Fruit fly (Drosophila melanogaster) whole organism, embryonic: ENCODE measurements around the gene CAH9.

Source experiments
- CG10321 ChIP-seq: fragments of 200-800 bp; sonication (Bioruptor generic); IDR thresholded peaks from 2 replicates; pipeline ENCODE4 v1.3.6; 2022; ENCODE audit warnings: missing biosample characterization, missing genetic modification characterization
- CG11085 ChIP-seq: fragments of 200-800 bp; sonication (Bioruptor generic); IDR thresholded peaks from 2 replicates; pipeline ENCODE4 v1.3.6; 2022; ENCODE audit warnings: missing biosample characterization, missing genetic modification characterization
- CG13424 ChIP-seq: fragments of 200-800 bp; sonication (Bioruptor generic); optimal IDR thresholded peaks from 2 replicates; lab custom pipeline; 2019; ENCODE audit warnings: missing biosample characterization, mild to moderate bottlenecking, missing genetic modification characterization, moderate library complexity
- CG15011 ChIP-seq: fragments of 200-800 bp; sonication (Bioruptor generic); optimal IDR thresholded peaks from 3 replicates; lab custom pipeline; 2018; ENCODE audit warnings: missing biosample characterization, mild to moderate bottlenecking, missing genetic modification characterization
- CG16815 ChIP-seq: fragments of 200-800 bp; sonication (Bioruptor generic); optimal IDR thresholded peaks from 3 replicates; lab custom pipeline; 2017; ENCODE audit warnings: missing biosample characterization, mild to moderate bottlenecking, missing genetic modification characterization
- CG17186 ChIP-seq: fragments of 200-800 bp; sonication (Bioruptor generic); optimal IDR thresholded peaks from 3 replicates; lab custom pipeline; 2017; ENCODE audit warnings: missing biosample characterization, missing genetic modification reagents, missing genetic modification characterization
- CG17568 ChIP-seq: fragments of 200-800 bp; sonication (Bioruptor generic); optimal IDR thresholded peaks from 2 replicates; lab custom pipeline; 2018; ENCODE audit warnings: missing biosample characterization, mild to moderate bottlenecking, missing genetic modification characterization, moderate library complexity
- CG17829 ChIP-seq: fragments of 200-800 bp; optimal IDR thresholded peaks from 2 replicates; lab custom pipeline; 2019; ENCODE audit warnings: missing biosample characterization, mild to moderate bottlenecking, missing genetic modification characterization, moderate library complexity
- CG18262 ChIP-seq: fragments of 200-800 bp; optimal IDR thresholded peaks from 3 replicates; lab custom pipeline; 2019; ENCODE audit warnings: missing biosample characterization, mild to moderate bottlenecking, missing genetic modification characterization, moderate library complexity
- CG2889 ChIP-seq: fragments of 200-800 bp; sonication (Bioruptor generic); IDR thresholded peaks from 3 replicates; pipeline ENCODE4 v1.3.6; 2022; ENCODE audit warnings: missing biosample characterization, missing genetic modification characterization
- CG32772 ChIP-seq: fragments of 200-800 bp; sonication (Bioruptor generic); IDR thresholded peaks from 2 replicates; pipeline ENCODE4 v1.3.6; 2022; ENCODE audit warnings: missing biosample characterization, missing genetic modification characterization
- CG3726 ChIP-seq: fragments of 200-800 bp; sonication (Bioruptor generic); IDR thresholded peaks from 3 replicates; pipeline ENCODE4, ENCODE4 v1.3.6; 2022; ENCODE audit warnings: missing biosample characterization, missing genetic modification characterization
- CG3847 ChIP-seq: fragments of 200-800 bp; sonication (Bioruptor generic); IDR thresholded peaks from 2 replicates; pipeline ENCODE4 v1.3.6; 2022; ENCODE audit warnings: missing biosample characterization, missing genetic modification characterization
- CG6791 ChIP-seq: fragments of 200-800 bp; sonication (Bioruptor generic); IDR thresholded peaks from 3 replicates; pipeline ENCODE4 v1.3.6; 2022; ENCODE audit warnings: missing biosample characterization, missing genetic modification characterization; ENCODE audit not compliant: partially characterized antibody
- CG7357 ChIP-seq: fragments of 200-800 bp; sonication (Bioruptor generic); IDR thresholded peaks from 3 replicates; pipeline ENCODE4 v1.3.6; 2022; ENCODE audit warnings: missing biosample characterization, missing genetic modification characterization
- CG7963 ChIP-seq: fragments of 200-800 bp; sonication (Bioruptor generic); IDR thresholded peaks from 3 replicates; pipeline ENCODE4 v1.3.6; 2022; ENCODE audit warnings: missing biosample characterization, missing genetic modification characterization; ENCODE audit not compliant: partially characterized antibody
- CG8290 ChIP-seq, 3 experiments: fragments of 200-800 bp; sonication (Bioruptor generic); optimal IDR thresholded peaks; 2 replicates each; lab custom pipeline; 2016 to 2019; ENCODE audit warnings: missing biosample characterization in 3 of 3, missing genetic modification characterization in 3 of 3, mild to moderate bottlenecking in 2 of 3, moderate library complexity in 1 of 3
- CG8924 ChIP-seq: fragments of 200-800 bp; optimal IDR thresholded peaks from 3 replicates; lab custom pipeline; 2019; ENCODE audit warnings: missing biosample characterization, mild to moderate bottlenecking, missing genetic modification characterization, moderate library complexity
- CG9797 ChIP-seq: fragments of 200-800 bp; sonication (Bioruptor generic); optimal IDR thresholded peaks from 3 replicates; lab custom pipeline; 2018; ENCODE audit warnings: missing biosample characterization, mild to moderate bottlenecking, missing genetic modification characterization
- CG9876 ChIP-seq: fragments of 200-800 bp; sonication (Bioruptor generic); optimal IDR thresholded peaks from 2 replicates; lab custom pipeline; 2016; ENCODE audit warnings: missing biosample characterization, missing genetic modification characterization
- CkIIα-i1 ChIP-seq: fragments of 200-800 bp; sonication (Bioruptor generic); IDR thresholded peaks from 2 replicates; pipeline ENCODE4 v1.3.6; 2022; ENCODE audit warnings: missing biosample characterization, missing genetic modification characterization
- D19B ChIP-seq: fragments of 200-800 bp; sonication (Bioruptor generic); optimal IDR thresholded peaks from 2 replicates; lab custom pipeline; 2017; ENCODE audit warnings: missing biosample characterization, mild to moderate bottlenecking, missing genetic modification characterization
- E2f2 ChIP-seq: fragments of 200-800 bp; sonication (Bioruptor generic); IDR thresholded peaks from 2 replicates; pipeline ENCODE4 v1.3.6; 2022; ENCODE audit warnings: missing biosample characterization, missing genetic modification characterization
- Ets97D ChIP-seq: fragments of 200-800 bp; sonication (Bioruptor generic); optimal IDR thresholded peaks from 3 replicates; lab custom pipeline; 2016; ENCODE audit warnings: missing biosample characterization, missing genetic modification characterization
- Hey ChIP-seq: fragments of 200-800 bp; sonication (Bioruptor generic); optimal IDR thresholded peaks from 3 replicates; lab custom pipeline; 2018; ENCODE audit warnings: missing biosample characterization, mild to moderate bottlenecking, missing genetic modification characterization
- Mes4 ChIP-seq: fragments of 200-800 bp; sonication (Bioruptor generic); optimal IDR thresholded peaks from 2 replicates; lab custom pipeline; 2016; ENCODE audit warnings: missing biosample characterization, missing genetic modification characterization
- Ptx1 ChIP-seq: fragments of 200-800 bp; sonication (Bioruptor generic); IDR thresholded peaks from 2 replicates; pipeline ENCODE4 v1.3.6; 2022; ENCODE audit warnings: missing biosample characterization, missing genetic modification characterization
- Sox100B ChIP-seq: fragments of 200-800 bp; sonication (Bioruptor generic); optimal IDR thresholded peaks from 3 replicates; lab custom pipeline; 2018; ENCODE audit warnings: missing biosample characterization, mild to moderate bottlenecking, missing genetic modification characterization
- TFAM ChIP-seq: fragments of 200-800 bp; sonication (Bioruptor generic); optimal IDR thresholded peaks from 2 replicates; lab custom pipeline; 2017; ENCODE audit warnings: missing biosample characterization, missing genetic modification characterization, inconsistent platforms
- bcd ChIP-seq: fragments of 200-800 bp; sonication (Bioruptor generic); optimal IDR thresholded peaks from 2 replicates; lab custom pipeline; 2017; ENCODE audit warnings: missing biosample characterization, mild to moderate bottlenecking, missing genetic modification characterization
- caup ChIP-seq: fragments of 200-800 bp; sonication (Bioruptor generic); optimal IDR thresholded peaks from 3 replicates; lab custom pipeline; 2017; ENCODE audit warnings: missing biosample characterization, mild to moderate bottlenecking, missing genetic modification characterization, moderate library complexity; ENCODE audit not compliant: severe bottlenecking
- chif ChIP-seq, 2 experiments: fragments of 200-800 bp; sonication (Bioruptor generic); optimal IDR thresholded peaks; 3 replicates each; lab custom pipeline; 2016; ENCODE audit warnings: missing biosample characterization in 2 of 2, missing genetic modification characterization in 2 of 2
- chm ChIP-seq: fragments of 200-800 bp; sonication (Bioruptor generic); IDR thresholded peaks from 2 replicates; pipeline ENCODE4 v1.3.6; 2022; ENCODE audit warnings: missing biosample characterization, missing genetic modification characterization
- eve ChIP-seq, 2 experiments: fragments of >200 bp; optimal IDR thresholded peaks; 2 replicates each; lab custom pipeline; 2017; ENCODE audit warnings: missing biosample characterization in 2 of 2, missing genetic modification characterization in 2 of 2
- ewg ChIP-seq: fragments of 200-800 bp; sonication (Bioruptor generic); optimal IDR thresholded peaks from 3 replicates; lab custom pipeline; 2017; ENCODE audit warnings: mild to moderate bottlenecking, missing biosample characterization, missing genetic modification reagents, missing genetic modification characterization
- gcm ChIP-seq: fragments of 200-800 bp; sonication (Bioruptor generic); optimal IDR thresholded peaks from 2 replicates; lab custom pipeline; 2019; ENCODE audit warnings: missing biosample characterization, mild to moderate bottlenecking, missing genetic modification characterization, moderate library complexity
- grn ChIP-seq: fragments of 200-800 bp; sonication (Bioruptor generic); optimal IDR thresholded peaks from 3 replicates; lab custom pipeline; 2017; ENCODE audit warnings: missing biosample characterization, missing genetic modification characterization
- gro ChIP-seq: fragments of 200-800 bp; sonication (Bioruptor generic); optimal IDR thresholded peaks from 2 replicates; lab custom pipeline; 2016; ENCODE audit warnings: missing biosample characterization, missing genetic modification characterization
- gsb ChIP-seq: fragments of 200-800 bp; sonication (Bioruptor generic); IDR thresholded peaks from 2 replicates; pipeline ENCODE4 v1.3.6; 2022; ENCODE audit warnings: missing biosample characterization, missing genetic modification characterization
- hb ChIP-seq: fragments of 200-800 bp; sonication (Bioruptor generic); IDR thresholded peaks from 3 replicates; pipeline ENCODE4 v1.3.6; 2022; ENCODE audit warnings: missing biosample characterization, missing genetic modification characterization; ENCODE audit not compliant: partially characterized antibody
- jing ChIP-seq: fragments of 200-800 bp; sonication (Bioruptor generic); optimal IDR thresholded peaks from 2 replicates; lab custom pipeline; 2018; ENCODE audit warnings: missing biosample characterization, mild to moderate bottlenecking, missing genetic modification characterization
- kay ChIP-seq: fragments of 200-800 bp; sonication (Bioruptor generic); optimal IDR thresholded peaks from 2 replicates; lab custom pipeline; 2016; ENCODE audit warnings: missing biosample characterization, missing genetic modification characterization
- onecut ChIP-seq: fragments of 200-800 bp; sonication (Bioruptor generic); IDR thresholded peaks from 2 replicates; pipeline ENCODE4 v1.3.6; 2022; ENCODE audit warnings: missing biosample characterization, missing genetic modification characterization
- p53 ChIP-seq: fragments of 200-800 bp; sonication (Bioruptor generic); optimal IDR thresholded peaks from 2 replicates; lab custom pipeline; 2016; ENCODE audit warnings: missing biosample characterization, missing genetic modification characterization
- peb ChIP-seq: fragments of 200-800 bp; sonication (Bioruptor generic); IDR thresholded peaks from 2 replicates; pipeline ENCODE4 v1.3.6; 2022; ENCODE audit warnings: missing biosample characterization, missing genetic modification characterization
- ranshi ChIP-seq: fragments of 200-800 bp; sonication (Bioruptor generic); IDR thresholded peaks from 2 replicates; pipeline ENCODE4 v1.3.6; 2022; ENCODE audit warnings: missing biosample characterization, missing genetic modification characterization
- so ChIP-seq: fragments of 200-800 bp; sonication (Bioruptor generic); IDR thresholded peaks from 3 replicates; pipeline ENCODE4 v1.3.6; 2022; ENCODE audit warnings: missing biosample characterization, missing genetic modification characterization
- sr ChIP-seq: fragments of 200-800 bp; sonication (Bioruptor generic); IDR thresholded peaks from 3 replicates; pipeline ENCODE4 v1.3.6; 2022; ENCODE audit warnings: missing biosample characterization, missing genetic modification characterization
- tio ChIP-seq: fragments of 200-800 bp; sonication (Bioruptor generic); optimal IDR thresholded peaks from 2 replicates; lab custom pipeline; 2017; ENCODE audit warnings: missing biosample characterization, missing genetic modification characterization, inconsistent platforms

CAH9 gene

DNA sequence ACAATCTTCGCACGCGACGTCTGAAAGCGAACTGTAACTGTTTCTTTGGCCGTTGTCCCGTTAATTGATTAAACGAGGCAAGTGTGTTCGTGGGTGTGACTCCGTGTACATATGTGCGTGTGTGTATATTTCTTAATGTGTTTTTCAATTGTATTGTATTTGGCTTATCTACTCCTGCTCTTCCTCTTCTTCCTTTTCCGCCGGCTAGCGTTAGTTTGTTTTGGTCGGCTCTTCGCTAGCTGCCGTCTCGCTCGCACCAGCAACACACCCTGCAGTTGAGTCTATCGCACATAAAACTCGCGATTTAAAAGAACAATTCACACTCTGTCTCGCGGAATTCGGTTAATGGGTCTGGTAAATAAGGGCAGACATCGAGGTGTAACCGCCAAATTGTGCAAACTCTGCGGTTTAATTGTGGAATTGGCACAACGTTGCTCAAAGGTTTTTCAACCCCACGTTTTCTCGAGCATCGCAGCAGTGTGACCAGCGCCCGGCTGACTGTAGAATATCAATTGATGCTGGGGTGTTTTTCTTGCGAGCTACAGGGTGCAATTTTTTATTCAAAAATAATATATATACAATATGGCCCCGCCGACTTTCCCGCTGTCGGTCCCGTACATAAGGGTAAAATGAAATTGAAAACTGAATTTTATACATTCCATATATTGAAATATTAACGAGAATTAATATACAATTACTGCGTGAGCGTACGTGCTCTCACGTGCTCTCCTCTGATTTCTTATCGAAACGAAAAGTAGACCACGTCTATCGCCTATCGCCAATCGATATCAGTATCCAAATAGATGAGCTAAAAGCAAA, 6.0 kb upstream of the CAH9 start, which contains the start of the genes gb and CG5815 (continued):
- TF ChIP-seq CG7357 (GFP tag; lab: Robert Waterston, UW) (peak; percentile 78), CG9797 (GFP tag; lab: Kevin White, UChicago) (peak; percentile 83), peb (GFP tag; lab: Robert Waterston, UW) (peak; percentile 73), tio (peak; percentile 88), CG3726 (GFP tag; lab: Robert Waterston, UW) (peak; percentile 83; the same call in 2 of the 3 replicates), CG3847 (peak; percentile 93), gro (GFP tag; lab: Kevin White, UChicago) (peak; percentile 88), jing (GFP tag; lab: Kevin White, UChicago) (peak; percentile 76), grn (peak; percentile 61), eve (GFP tag; optimal IDR thresholded peaks at IDR 0.05; lab: Kevin White, UChicago) (no peak), kay (GFP tag; lab: Kevin White, UChicago) (peak; percentile 80), Mes4 (peak; percentile 48), Ets97D (GFP tag; lab: Kevin White, UChicago) (peak; percentile 78), CG8290 (GFP tag; optimal IDR thresholded peaks at IDR 0.05; lab: Kevin White, UChicago) (peak; percentile 90), CG8290 (tag; optimal IDR thresholded peaks at IDR 0.05; lab: Kevin White, UChicago) (peak in 1 of 2 experiments; percentile 84), Ptx1 (GFP tag; lab: Robert Waterston, UW) (peak; percentile 94), p53 (GFP tag; lab: Kevin White, UChicago) (no peak), gcm (GFP tag; lab: Kevin White, UChicago) (peak; percentile 71), bcd (GFP tag; lab: Kevin White, UChicago) (peak; percentile 91), CG10321 (GFP tag; lab: Robert Waterston, UW) (peak; percentile 65), CG13424 (peak; percentile 93), CG18262 (tag; lab: Kevin White, UChicago) (peak; percentile 87), CG17829 (tag; lab: Kevin White, UChicago) (peak; percentile 91), CG7963 (GFP tag; lab: Robert Waterston, UW) (peak; percentile 88), chif (GFP tag; optimal IDR thresholded peaks at IDR 0.05; lab: Kevin White, UChicago) (peak; percentile 78 to 84), chm (GFP tag; lab: Robert Waterston, UW) (peak; percentile 86), Sox100B (GFP tag; lab: Kevin White, UChicago) (no peak), so (peak; percentile 79; the same call in 2 of the 3 replicates), CG8924 (tag; lab: Kevin White, UChicago) (peak; percentile 91), CG15011 (GFP tag; lab: Kevin White, UChicago) (peak; percentile 76), CG2889 (GFP tag; lab: Robert Waterston, UW) (peak; percentile 85), onecut (GFP tag; lab: Robert Waterston, UW) (peak; percentile 83), CG11085 (GFP tag; lab: Robert Waterston, UW) (peak; percentile 90), gsb (peak; percentile 80), CG17568 (no peak), CG6791 (peak; percentile 92), hb (peak; percentile 93), ranshi (peak; percentile 89), CG32772 (peak; percentile 87), E2f2 (GFP tag; lab: Robert Waterston, UW) (peak; percentile 77), CkIIα-i1 (GFP tag; lab: Robert Waterston, UW) (no peak), ewg (GFP tag; lab: Kevin White, UChicago) (peak; percentile 85), caup (peak; percentile 93), TFAM (GFP tag; lab: Kevin White, UChicago) (peak; percentile 50), D19B (GFP tag; lab: Kevin White, UChicago) (peak; percentile 82), CG16815 (GFP tag; lab: Kevin White, UChicago) (peak; percentile 90), CG9876 (GFP tag; lab: Kevin White, UChicago) (peak; percentile 23), CG17186 (GFP tag; lab: Kevin White, UChicago) (peak; percentile 65), Hey (tag; lab: Kevin White, UChicago) (peak; percentile 38), sr (GFP tag; lab: Robert Waterston, UW) (0 out of 3 replicates have a peak, but pooled peaks have one; percentile 53)
